Fruit fly (Drosophila melanogaster) whole organism, pupa: ENCODE results near the gene CG7607.
A peak's percentile ranks its signal among the peaks of the same experiment; 100 is the strongest.

Experiments
- CG10348 ChIP-seq: fragments of 200-800 bp; sonication (Bioruptor generic); IDR thresholded peaks from 2 replicates; pipeline ENCODE4 v1.3.6; 2022; ENCODE audit warnings: missing biosample characterization, missing genetic modification characterization
- CG12605 ChIP-seq: fragments of 200-800 bp; sonication (Bioruptor generic); IDR thresholded peaks from 2 replicates; pipeline ENCODE4 v1.3.6; 2022; ENCODE audit warnings: missing biosample characterization, missing genetic modification characterization
- CG13204 ChIP-seq: fragments of 200-800 bp; sonication (Bioruptor generic); optimal IDR thresholded peaks from 2 replicates; lab custom pipeline; 2018; ENCODE audit warnings: missing biosample characterization, mild to moderate bottlenecking, missing genetic modification characterization, moderate library complexity
- CG14655 ChIP-seq: fragments of 200-800 bp; sonication (Bioruptor generic); optimal IDR thresholded peaks from 3 replicates; lab custom pipeline; 2017; ENCODE audit warnings: mild to moderate bottlenecking, missing biosample characterization, missing genetic modification reagents, missing genetic modification characterization
- CG15710 ChIP-seq: fragments of 200-800 bp; sonication (Bioruptor generic); optimal IDR thresholded peaks from 2 replicates; lab custom pipeline; 2018; ENCODE audit warnings: missing biosample characterization, mild to moderate bottlenecking, missing genetic modification characterization, moderate library complexity
- CG17806 ChIP-seq: fragments of 200-800 bp; sonication (Bioruptor generic); optimal IDR thresholded peaks from 2 replicates; lab custom pipeline; 2018; ENCODE audit warnings: missing biosample characterization, mild to moderate bottlenecking, missing genetic modification characterization, moderate library complexity
- CG32121 ChIP-seq: fragments of 200-800 bp; sonication (Bioruptor generic); IDR thresholded peaks from 2 replicates; pipeline ENCODE4 v1.3.6; 2022; ENCODE audit warnings: missing biosample characterization, missing genetic modification characterization
- CG34367 ChIP-seq: fragments of 200-800 bp; sonication (Bioruptor generic); optimal IDR thresholded peaks from 2 replicates; lab custom pipeline; 2018; ENCODE audit warnings: missing biosample characterization, mild to moderate bottlenecking, missing genetic modification characterization
- CG4496 ChIP-seq: fragments of 200-800 bp; sonication (Bioruptor generic); IDR thresholded peaks from 3 replicates; pipeline ENCODE4 v1.3.6; 2022; ENCODE audit warnings: missing biosample characterization, missing genetic modification characterization
- CG8159 ChIP-seq: fragments of 200-800 bp; sonication (Bioruptor generic); optimal IDR thresholded peaks from 3 replicates; lab custom pipeline; 2018; ENCODE audit warnings: missing biosample characterization, mild to moderate bottlenecking, missing genetic modification characterization, moderate library complexity
- CG8301 ChIP-seq: fragments of 200-800 bp; sonication (Bioruptor generic); optimal IDR thresholded peaks from 2 replicates; lab custom pipeline; 2018; ENCODE audit warnings: missing biosample characterization, mild to moderate bottlenecking, missing genetic modification characterization
- CG9948 ChIP-seq: fragments of 200-800 bp; sonication (Bioruptor generic); optimal IDR thresholded peaks from 2 replicates; lab custom pipeline; 2018; ENCODE audit warnings: missing biosample characterization, mild to moderate bottlenecking, missing genetic modification characterization, moderate library complexity
- D1 ChIP-seq: fragments of 200-800 bp; sonication (Bioruptor generic); optimal IDR thresholded peaks from 2 replicates; lab custom pipeline; 2018; ENCODE audit warnings: missing biosample characterization, mild to moderate bottlenecking, missing genetic modification characterization, moderate library complexity
- EcR ChIP-seq: fragments of 200-800 bp; sonication (Bioruptor generic); optimal IDR thresholded peaks from 3 replicates; lab custom pipeline; 2019; ENCODE audit warnings: missing biosample characterization, missing genetic modification characterization, mild to moderate bottlenecking, moderate library complexity, missing genetic modification reagents
- Ets98B ChIP-seq: fragments of 200-800 bp; sonication (Bioruptor generic); IDR thresholded peaks from 2 replicates; pipeline ENCODE4 v1.3.6; 2022; ENCODE audit warnings: missing biosample characterization, missing genetic modification characterization
- Pif1A ChIP-seq: fragments of 200-800 bp; sonication (Bioruptor generic); optimal IDR thresholded peaks from 3 replicates; lab custom pipeline; 2016; ENCODE audit warnings: missing biosample characterization, missing genetic modification characterization
- Pif1B ChIP-seq: fragments of 200-800 bp; sonication (Bioruptor generic); optimal IDR thresholded peaks from 3 replicates; lab custom pipeline; 2016; ENCODE audit warnings: missing biosample characterization, missing genetic modification characterization
- Snoo ChIP-seq: fragments of 200-800 bp; sonication (Bioruptor generic); optimal IDR thresholded peaks from 3 replicates; lab custom pipeline; 2017; ENCODE audit warnings: missing biosample characterization, mild to moderate bottlenecking, missing genetic modification characterization, inconsistent platforms
- fd96Ca ChIP-seq: fragments of 200-800 bp; sonication (Bioruptor generic); IDR thresholded peaks from 3 replicates; pipeline ENCODE4 v1.3.6; 2022; ENCODE audit warnings: missing biosample characterization, missing genetic modification characterization
- gl ChIP-seq: fragments of 200-800 bp; sonication (Bioruptor generic); optimal IDR thresholded peaks from 2 replicates; lab custom pipeline; 2018; ENCODE audit warnings: missing biosample characterization, mild to moderate bottlenecking, missing genetic modification characterization
- rn ChIP-seq: fragments of 200-800 bp; sonication (Bioruptor generic); IDR thresholded peaks from 2 replicates; pipeline ENCODE4 v1.3.6; 2022; ENCODE audit warnings: missing biosample characterization, missing genetic modification characterization

The CG7607 gene

DNA sequence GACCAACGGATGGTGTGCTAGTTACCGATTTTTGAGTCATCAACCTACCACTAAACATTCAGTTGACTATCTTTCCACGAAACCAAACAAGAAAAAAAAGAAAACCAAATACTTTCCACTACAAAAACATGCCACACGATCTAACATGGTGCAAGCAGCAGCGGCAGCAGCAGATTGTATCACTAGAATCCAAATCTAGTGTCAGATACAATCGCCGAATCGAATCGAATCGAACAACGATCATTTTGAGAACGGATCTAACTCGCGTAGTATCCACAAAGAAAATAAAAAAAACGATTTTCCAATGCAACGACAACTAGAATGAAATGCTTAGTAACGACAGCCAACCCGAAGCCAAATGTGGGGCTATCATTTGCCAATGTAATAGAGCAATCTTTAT lies 28.3 kb downstream of the CG7607 start:
- no peak for TF ChIP-seq Ets98B (GFP tag; lab: Robert Waterston, UW)
- no peak for TF ChIP-seq CG4496 (GFP tag; lab: Robert Waterston, UW)

DNA sequence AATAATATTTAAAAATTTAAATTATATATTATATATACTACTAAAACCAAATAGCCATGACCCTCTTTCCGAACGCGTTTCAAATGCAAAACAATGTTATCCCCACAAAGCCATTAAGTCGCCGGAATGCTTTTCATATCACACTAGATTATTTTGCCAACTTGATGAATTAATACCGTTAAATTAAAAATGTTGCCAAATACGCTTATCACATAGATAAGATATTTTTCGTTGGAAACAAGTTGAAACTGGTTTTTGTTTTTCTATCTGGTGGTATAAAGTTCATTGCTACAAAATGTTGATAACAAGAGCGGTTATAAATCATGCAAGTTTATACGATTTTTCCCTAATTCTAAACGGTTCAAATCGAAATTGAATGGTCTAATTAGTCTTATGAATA lies 34.1 kb downstream of the CG7607 start:
- TF ChIP-seq CG14655 (GFP tag; lab: Kevin White, UChicago), result no peak
- no peak for TF ChIP-seq CG8159 (tag; lab: Kevin White, UChicago)
- TF ChIP-seq gl (tag; lab: Kevin White, UChicago), result no peak
- no peak for TF ChIP-seq CG8301 (tag; lab: Kevin White, UChicago)
- no peak for TF ChIP-seq CG17806 (tag; lab: Kevin White, UChicago)
- no peak for TF ChIP-seq Ets98B (GFP tag; lab: Robert Waterston, UW)
- TF ChIP-seq fd96Ca (GFP tag; lab: Robert Waterston, UW), result no peak
- TF ChIP-seq Snoo (tag; lab: Kevin White, UChicago), result no peak
- no peak for TF ChIP-seq CG15710
- no peak for TF ChIP-seq CG10348 (GFP tag; lab: Robert Waterston, UW)

DNA sequence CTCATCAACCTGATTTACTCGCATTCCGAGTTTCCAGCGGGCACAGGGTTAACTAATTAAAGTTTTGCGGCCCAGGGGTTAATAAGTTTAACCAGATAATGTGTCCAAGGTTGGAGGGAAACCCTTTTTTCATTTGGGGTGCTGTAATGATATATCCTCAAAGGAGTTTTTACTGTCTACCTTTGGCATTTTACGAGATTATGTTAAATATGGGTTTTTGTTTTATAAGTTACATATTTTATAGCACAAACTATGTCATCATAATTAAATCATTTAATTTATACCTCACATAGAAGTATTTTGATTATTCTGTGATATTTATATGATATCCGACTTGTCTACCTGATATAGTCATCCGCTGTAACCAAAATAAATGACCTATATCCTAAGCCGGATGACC lies 36.7 kb downstream of the CG7607 start, which contains the start of gene Ir68a:
Gene Ir68a, minus strand, starts transcription at position 101 of the 400 bp plus-strand sequence.
- no peak for TF ChIP-seq CG32121 (GFP tag; lab: Robert Waterston, UW)
- no peak for TF ChIP-seq Pif1B (GFP tag; lab: Kevin White, UChicago)
- no peak for TF ChIP-seq CG9948 (tag; lab: Kevin White, UChicago)
- TF ChIP-seq Snoo (tag; lab: Kevin White, UChicago), result no peak
- no peak for TF ChIP-seq CG13204 (GFP tag; lab: Kevin White, UChicago)
- TF ChIP-seq CG10348 (GFP tag; lab: Robert Waterston, UW), result no peak
- TF ChIP-seq Ets98B (GFP tag; lab: Robert Waterston, UW), result no peak
- no peak for TF ChIP-seq D1
- TF ChIP-seq CG4496 (GFP tag; lab: Robert Waterston, UW), result no peak
- no peak for TF ChIP-seq CG12605 (GFP tag; lab: Robert Waterston, UW)

DNA sequence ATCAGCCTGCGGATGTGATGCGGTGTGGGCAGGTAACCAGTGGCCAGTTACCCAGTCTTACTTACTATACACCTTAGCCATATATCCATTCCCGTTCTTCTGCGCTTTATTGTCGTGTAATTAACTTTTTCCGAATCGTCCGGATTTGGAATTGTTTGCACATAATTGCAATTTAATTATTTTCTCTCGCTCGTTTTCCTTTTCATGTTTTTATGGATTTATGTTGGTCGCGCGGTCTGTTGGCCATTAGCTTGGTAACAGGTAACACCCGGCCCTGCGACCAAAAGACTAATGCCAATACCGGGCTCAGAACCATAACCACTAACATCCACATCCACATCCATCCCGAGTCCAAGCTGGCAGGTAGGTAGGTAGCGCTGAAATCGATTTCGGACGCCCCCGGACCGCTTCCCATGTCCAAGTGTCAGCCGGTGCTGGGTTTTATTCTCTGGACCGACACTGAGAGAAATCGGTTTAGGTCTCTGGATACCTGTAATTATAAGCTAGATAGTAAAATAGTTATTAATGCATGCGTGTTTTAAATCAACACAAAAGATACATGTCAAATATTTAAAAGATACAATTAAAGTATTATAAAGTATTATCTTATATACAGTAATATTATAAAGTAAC lies 37.8 kb downstream of the CG7607 start:
- no peak for TF ChIP-seq CG9948 (tag; lab: Kevin White, UChicago)
- no peak for TF ChIP-seq CG12605 (GFP tag; lab: Robert Waterston, UW)
- no peak for TF ChIP-seq Ets98B (GFP tag; lab: Robert Waterston, UW)
- TF ChIP-seq CG10348 (GFP tag; lab: Robert Waterston, UW), result no peak

DNA sequence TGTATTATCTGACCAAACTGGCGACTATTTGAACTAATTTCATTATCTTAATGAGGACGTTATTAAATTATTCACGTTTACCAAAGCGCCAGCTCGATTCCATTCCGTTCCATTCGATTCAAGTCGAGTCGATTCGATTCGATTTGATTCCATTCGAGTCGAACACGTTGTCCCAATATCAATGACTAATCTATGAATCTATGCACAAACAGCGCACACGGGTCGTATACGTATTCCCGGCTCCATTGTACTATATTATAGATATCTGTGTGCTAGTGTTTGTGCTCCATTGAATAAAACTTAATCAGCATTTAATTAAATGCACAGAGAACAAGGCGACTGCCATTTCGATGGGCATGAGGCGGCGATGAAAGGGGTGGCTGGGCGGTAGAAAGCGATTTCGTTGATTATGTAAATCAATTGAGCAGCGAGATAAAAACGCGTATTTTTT lies 39.8 kb downstream of the CG7607 start:
- TF ChIP-seq CG12605 (GFP tag; lab: Robert Waterston, UW) (no peak), Ets98B (GFP tag; lab: Robert Waterston, UW) (no peak), Pif1A (no peak)

DNA sequence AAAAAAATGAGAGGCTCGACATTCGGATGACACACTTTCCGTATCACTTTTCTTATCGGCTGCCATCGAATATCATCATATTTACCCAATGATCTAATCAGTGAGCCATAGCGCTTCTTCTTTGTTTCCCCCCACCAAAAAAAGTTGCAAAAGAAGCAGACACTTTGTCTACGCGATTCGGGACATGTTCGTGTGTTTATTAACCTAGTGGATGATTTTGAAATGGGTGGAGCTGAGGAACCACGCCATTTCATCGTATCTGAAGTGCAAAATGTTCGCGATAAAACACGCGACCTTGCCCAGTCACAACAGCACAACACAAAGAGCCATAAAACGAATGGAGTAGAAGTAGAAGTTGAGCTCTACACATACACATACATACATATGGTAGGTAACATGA lies 42.5 kb downstream of the CG7607 start:
- peak; percentile 64 for TF ChIP-seq EcR
- TF ChIP-seq CG32121 (GFP tag; lab: Robert Waterston, UW), result no peak

DNA sequence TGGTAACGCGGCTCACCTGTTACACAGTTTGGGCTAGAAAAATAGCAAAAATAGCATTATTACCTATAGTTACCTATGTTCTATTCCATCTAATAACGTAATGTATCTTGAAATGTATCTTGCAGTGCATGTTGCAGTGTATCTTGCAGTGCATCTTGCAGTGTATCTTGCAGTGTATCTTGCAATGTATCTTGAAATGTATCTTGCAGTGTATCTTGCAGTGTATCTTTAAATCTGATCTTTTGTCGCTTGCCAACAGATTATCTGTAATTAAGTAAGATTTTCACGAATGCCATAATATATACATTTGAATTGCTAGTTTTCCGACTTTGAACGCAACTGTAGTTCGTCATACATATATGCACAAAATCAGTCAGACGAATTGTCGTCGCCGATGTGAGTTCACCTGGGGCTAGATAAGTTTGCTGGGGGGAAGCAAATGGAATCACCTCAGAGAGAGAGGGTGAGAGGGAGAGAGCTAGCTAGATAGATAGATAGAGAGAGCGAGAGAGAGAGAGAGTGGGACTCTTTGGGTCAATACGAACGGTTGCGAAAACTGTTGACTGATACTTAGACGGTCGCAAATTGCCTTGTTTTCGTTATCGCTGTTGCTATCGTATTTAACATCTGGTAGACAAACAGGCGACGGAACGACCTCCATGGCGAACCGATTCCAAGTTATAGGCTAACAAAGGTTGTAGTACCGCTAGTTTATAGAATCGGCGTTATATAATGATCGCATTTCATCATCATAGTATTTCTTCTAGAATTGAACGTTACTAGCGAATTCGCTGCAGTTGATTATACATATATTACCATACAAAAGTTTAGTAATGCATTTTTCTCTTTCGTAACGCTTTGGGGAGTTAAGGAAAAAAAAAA lies 43.2 kb downstream of the CG7607 start:
- no peak for TF ChIP-seq gl (tag; lab: Kevin White, UChicago)
- no peak for TF ChIP-seq D1
- peak; percentile 51 for TF ChIP-seq CG32121 (GFP tag; lab: Robert Waterston, UW)
- peak; percentile 48; the same call in 2 of the 3 replicates for TF ChIP-seq fd96Ca (GFP tag; lab: Robert Waterston, UW)
- peak; percentile 12; the same call in 1 of the 3 replicates for TF ChIP-seq CG4496 (GFP tag; lab: Robert Waterston, UW)
- no peak for TF ChIP-seq CG12605 (GFP tag; lab: Robert Waterston, UW)
- TF ChIP-seq rn, result no peak
- TF ChIP-seq CG8159 (tag; lab: Kevin White, UChicago), result peak; percentile 42
- no peak for TF ChIP-seq CG17806 (tag; lab: Kevin White, UChicago)
- peak; percentile 50 for TF ChIP-seq CG14655 (GFP tag; lab: Kevin White, UChicago)
- TF ChIP-seq CG15710, result no peak
- TF ChIP-seq Ets98B (GFP tag; lab: Robert Waterston, UW), result peak; percentile 59
- no peak for TF ChIP-seq Pif1A
- no peak for TF ChIP-seq CG34367
- TF ChIP-seq Snoo (tag; lab: Kevin White, UChicago), result no peak
- TF ChIP-seq CG13204 (GFP tag; lab: Kevin White, UChicago), result no peak
- TF ChIP-seq EcR, result no peak
